Worm (Caenorhabditis elegans) whole organism, L2 larva: ENCODE data around the gene T07E3.2.
A peak's percentile ranks its signal among the peaks of the same experiment; 100 is the strongest.

ENCODE experiments used
- C34F6.9 ChIP-seq: fragments of 150-350 bp; optimal IDR thresholded peaks from 2 replicates; lab custom pipeline; 2014; ENCODE audit warnings: missing biosample characterization, missing genetic modification characterization
- F13H6.1 ChIP-seq: sonication (generic microtip); optimal IDR thresholded peaks from 2 replicates; lab custom pipeline; 2016; ENCODE audit warnings: missing genetic modification characterization, missing compliant biosample characterization
- R02D3.7 ChIP-seq: fragments of 150-350 bp; optimal IDR thresholded peaks from 2 replicates; lab custom pipeline; 2014; ENCODE audit warnings: missing biosample characterization, missing genetic modification characterization
- Y55F3AM.14 ChIP-seq: fragments of 200-800 bp; sonication (Bioruptor generic); optimal IDR thresholded peaks from 2 replicates; lab custom pipeline; 2018; ENCODE audit warnings: mild to moderate bottlenecking, missing genetic modification characterization, missing compliant biosample characterization
- ZK546.5 ChIP-seq: sonication (generic microtip); optimal IDR thresholded peaks from 2 replicates; lab custom pipeline; 2017; ENCODE audit warnings: missing biosample characterization, missing genetic modification characterization
- ama-1 ChIP-seq: fragments of 150-350 bp; optimal IDR thresholded peaks from 2 replicates; lab custom pipeline; 2018; ENCODE audit warnings: inconsistent platforms
- blmp-1 ChIP-seq: sonication (generic microtip); optimal IDR thresholded peaks from 2 replicates; lab custom pipeline; 2017; ENCODE audit warnings: missing genetic modification characterization, mild to moderate bottlenecking, missing compliant biosample characterization, antibody characterized with exemption, moderate library complexity; ENCODE audit not compliant: insufficient read depth
- ceh-16 ChIP-seq: fragments of 150-350 bp; optimal IDR thresholded peaks from 2 replicates; lab custom pipeline; 2014; ENCODE audit warnings: missing biosample characterization, missing genetic modification characterization
- ceh-82 ChIP-seq: fragments of 150-350 bp; optimal IDR thresholded peaks from 2 replicates; lab custom pipeline; 2014; ENCODE audit warnings: missing biosample characterization, missing genetic modification characterization
- crh-2 ChIP-seq: sonication (generic microtip); optimal IDR thresholded peaks from 2 replicates; lab custom pipeline; 2017; ENCODE audit warnings: missing biosample characterization, missing genetic modification characterization
- dmd-4 ChIP-seq: sonication (generic microtip); optimal IDR thresholded peaks from 2 replicates; lab custom pipeline; 2017; ENCODE audit warnings: missing biosample characterization, missing genetic modification characterization
- fos-1 ChIP-seq: fragments of 150-350 bp; optimal IDR thresholded peaks from 2 replicates; lab custom pipeline; 2014; ENCODE audit warnings: missing biosample characterization, missing genetic modification characterization
- gmeb-1 ChIP-seq: fragments of 150-350 bp; optimal IDR thresholded peaks from 2 replicates; lab custom pipeline; 2014; ENCODE audit warnings: missing biosample characterization, missing genetic modification characterization
- lin-11 ChIP-seq: fragments of 150-350 bp; sonication (generic microtip); optimal IDR thresholded peaks from 2 replicates; lab custom pipeline; 2014; ENCODE audit warnings: missing biosample characterization, missing genetic modification characterization, inconsistent platforms, mixed read lengths
- lin-13 ChIP-seq: fragments of 150-350 bp; optimal IDR thresholded peaks from 2 replicates; lab custom pipeline; 2014; ENCODE audit warnings: missing biosample characterization, missing genetic modification reagents, missing genetic modification characterization
- lsy-2 ChIP-seq, 2 experiments: fragments of 150-350 bp in 1 of 2; sonication (generic microtip) in 1 of 2; optimal IDR thresholded peaks; 2 replicates each; lab custom pipeline; 2014 to 2017; ENCODE audit warnings: missing biosample characterization in 2 of 2, missing genetic modification characterization in 2 of 2
- mbf-1 ChIP-seq: sonication (generic microtip); optimal IDR thresholded peaks from 2 replicates; lab custom pipeline; 2017; ENCODE audit warnings: missing biosample characterization, missing genetic modification characterization
- mdl-1 ChIP-seq, 2 experiments: fragments of 150-350 bp in 1 of 2; sonication (generic microtip) in 1 of 2; optimal IDR thresholded peaks; 2 replicates each; lab custom pipeline; 2017; ENCODE audit warnings: missing biosample characterization in 2 of 2, missing genetic modification characterization in 2 of 2
- nhr-10 ChIP-seq: sonication (generic microtip); optimal IDR thresholded peaks from 2 replicates; lab custom pipeline; 2017; ENCODE audit warnings: missing biosample characterization, missing genetic modification characterization
- nhr-11 ChIP-seq: fragments of 150-350 bp; optimal IDR thresholded peaks from 2 replicates; lab custom pipeline; 2014; ENCODE audit warnings: missing biosample characterization, missing genetic modification characterization
- nhr-12 ChIP-seq: fragments of 150-350 bp; optimal IDR thresholded peaks from 2 replicates; lab custom pipeline; 2014; ENCODE audit warnings: missing biosample characterization, missing genetic modification characterization
- nhr-129 ChIP-seq: fragments of 150-350 bp; optimal IDR thresholded peaks from 2 replicates; lab custom pipeline; 2014; ENCODE audit warnings: missing biosample characterization, missing genetic modification characterization
- nhr-21 ChIP-seq: fragments of 150-350 bp; optimal IDR thresholded peaks from 2 replicates; lab custom pipeline; 2014; ENCODE audit warnings: missing biosample characterization, missing genetic modification characterization
- nhr-23 ChIP-seq: fragments of 150-350 bp; optimal IDR thresholded peaks from 2 replicates; lab custom pipeline; 2014; ENCODE audit warnings: missing biosample characterization, missing genetic modification reagents, missing genetic modification characterization
- nhr-25 ChIP-seq: fragments of 150-350 bp; sonication (generic microtip); optimal IDR thresholded peaks from 3 replicates; lab custom pipeline; 2014; ENCODE audit warnings: missing biosample characterization, missing genetic modification characterization
- nhr-6 ChIP-seq: fragments of 150-350 bp; optimal IDR thresholded peaks from 2 replicates; lab custom pipeline; 2014; ENCODE audit warnings: missing biosample characterization, missing genetic modification characterization
- peb-1 ChIP-seq: fragments of 150-350 bp; optimal IDR thresholded peaks from 2 replicates; lab custom pipeline; 2014; ENCODE audit warnings: missing biosample characterization, missing genetic modification characterization
- sem-4 ChIP-seq: fragments of 150-350 bp; optimal IDR thresholded peaks from 2 replicates; lab custom pipeline; 2014; ENCODE audit warnings: missing biosample characterization, missing genetic modification reagents, missing genetic modification characterization
- sma-3 ChIP-seq: sonication (generic microtip); optimal IDR thresholded peaks from 2 replicates; lab custom pipeline; 2016; ENCODE audit warnings: missing genetic modification reagents, missing genetic modification characterization, missing compliant biosample characterization
- sma-9 ChIP-seq, 2 experiments: fragments of 150-350 bp in 1 of 2; sonication (generic microtip) in 1 of 2; optimal IDR thresholded peaks; 2 replicates each; lab custom pipeline; 2014 to 2016; ENCODE audit warnings: missing genetic modification characterization in 2 of 2, mild to moderate bottlenecking in 1 of 2, missing biosample characterization in 1 of 2, missing compliant biosample characterization in 1 of 2, missing genetic modification reagents in 1 of 2, moderate library complexity in 1 of 2
- snpc-4 ChIP-seq: fragments of 150-350 bp; optimal IDR thresholded peaks from 2 replicates; lab custom pipeline; 2014; ENCODE audit warnings: missing biosample characterization, missing genetic modification characterization
- unc-39 ChIP-seq: fragments of 150-350 bp; optimal IDR thresholded peaks from 2 replicates; lab custom pipeline; 2014; ENCODE audit warnings: missing biosample characterization, missing genetic modification characterization
- unc-55 ChIP-seq: fragments of 150-350 bp; sonication (generic microtip); optimal IDR thresholded peaks from 3 replicates; lab custom pipeline; 2014; ENCODE audit warnings: missing biosample characterization, missing genetic modification reagents, missing genetic modification characterization
- unc-62 ChIP-seq: fragments of 150-350 bp; optimal IDR thresholded peaks from 2 replicates; lab custom pipeline; 2014; ENCODE audit warnings: missing biosample characterization, missing genetic modification reagents, missing genetic modification characterization
- zag-1 ChIP-seq: fragments of 150-350 bp; optimal IDR thresholded peaks from 2 replicates; lab custom pipeline; 2014; ENCODE audit warnings: missing biosample characterization, missing genetic modification characterization
- ztf-11 ChIP-seq: sonication (generic microtip); optimal IDR thresholded peaks from 2 replicates; lab custom pipeline; 2017; ENCODE audit warnings: missing biosample characterization, missing genetic modification characterization

The T07E3.2 gene

DNA sequence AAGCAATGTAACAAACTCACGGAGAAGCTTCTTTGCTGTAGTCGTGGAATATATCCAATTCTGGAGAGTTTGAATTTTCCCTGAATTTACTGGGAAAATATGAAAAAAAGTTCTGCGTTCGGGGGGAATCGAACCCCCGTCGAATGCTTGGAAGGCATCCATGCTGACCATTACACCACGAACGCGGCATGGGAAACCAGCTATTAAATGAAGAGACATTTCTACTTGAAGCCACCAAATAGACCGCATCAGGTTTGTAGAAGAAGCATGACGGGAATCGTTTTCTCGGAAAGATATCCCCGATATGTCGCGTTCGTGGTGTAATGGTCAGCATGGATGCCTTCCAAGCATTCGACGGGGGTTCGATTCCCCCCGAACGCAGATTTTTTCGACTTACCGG lies 18.0 kb upstream of the T07E3.2 start:
- peak in 1 of 2 experiments; percentile 46 for TF ChIP-seq lsy-2 (tag; optimal IDR thresholded peaks at IDR 0.05; lab: Kevin White, UChicago)
- no peak for TF ChIP-seq dmd-4 (tag; lab: Kevin White, UChicago)
- no peak for TF ChIP-seq sem-4 (tag; lab: Kevin White, UChicago)
- TF ChIP-seq peb-1, result no peak
- no peak for TF ChIP-seq nhr-11 (tag; lab: Kevin White, UChicago)
- peak; percentile 49 for TF ChIP-seq nhr-21 (tag; lab: Kevin White, UChicago)
- peak; percentile 26 for TF ChIP-seq lin-13
- TF ChIP-seq nhr-129 (tag; lab: Kevin White, UChicago), result no peak
- no peak for TF ChIP-seq ama-1 (lab: Kevin White, UChicago)
- peak; percentile 21 for TF ChIP-seq unc-55 (GFP tag; lab: Kevin White, UChicago)
- peak; percentile 25 for TF ChIP-seq sma-3 (GFP tag; lab: Kevin White, UChicago)
- TF ChIP-seq R02D3.7 (tag; lab: Kevin White, UChicago), result no peak
- no peak for TF ChIP-seq ceh-82 (tag; lab: Kevin White, UChicago)
- no peak for TF ChIP-seq lin-11
- TF ChIP-seq blmp-1 (tag; lab: Kevin White, UChicago), result no peak
- no peak for TF ChIP-seq zag-1 (tag; lab: Kevin White, UChicago)
- TF ChIP-seq unc-39 (tag; lab: Kevin White, UChicago), result no peak
- TF ChIP-seq gmeb-1, result no peak
- TF ChIP-seq crh-2 (tag; lab: Kevin White, UChicago), result peak; percentile 40
- no peak for TF ChIP-seq ceh-16 (tag; lab: Kevin White, UChicago)
- peak; percentile 4 for TF ChIP-seq C34F6.9 (tag; lab: Kevin White, UChicago)
- no peak for TF ChIP-seq mbf-1
- TF ChIP-seq ZK546.5, result no peak
- no peak for TF ChIP-seq nhr-10 (tag; lab: Kevin White, UChicago)
- TF ChIP-seq nhr-25 (tag; lab: Kevin White, UChicago), result no peak
- TF ChIP-seq unc-62 (GFP tag; lab: Kevin White, UChicago), result no peak
- no peak for TF ChIP-seq snpc-4 (tag; lab: Kevin White, UChicago)
- peak; percentile 32 for TF ChIP-seq sma-9 (GFP tag; optimal IDR thresholded peaks at IDR 0.05; lab: Kevin White, UChicago)
- no peak for TF ChIP-seq sma-9 (tag; optimal IDR thresholded peaks at IDR 0.05; lab: Kevin White, UChicago)

DNA sequence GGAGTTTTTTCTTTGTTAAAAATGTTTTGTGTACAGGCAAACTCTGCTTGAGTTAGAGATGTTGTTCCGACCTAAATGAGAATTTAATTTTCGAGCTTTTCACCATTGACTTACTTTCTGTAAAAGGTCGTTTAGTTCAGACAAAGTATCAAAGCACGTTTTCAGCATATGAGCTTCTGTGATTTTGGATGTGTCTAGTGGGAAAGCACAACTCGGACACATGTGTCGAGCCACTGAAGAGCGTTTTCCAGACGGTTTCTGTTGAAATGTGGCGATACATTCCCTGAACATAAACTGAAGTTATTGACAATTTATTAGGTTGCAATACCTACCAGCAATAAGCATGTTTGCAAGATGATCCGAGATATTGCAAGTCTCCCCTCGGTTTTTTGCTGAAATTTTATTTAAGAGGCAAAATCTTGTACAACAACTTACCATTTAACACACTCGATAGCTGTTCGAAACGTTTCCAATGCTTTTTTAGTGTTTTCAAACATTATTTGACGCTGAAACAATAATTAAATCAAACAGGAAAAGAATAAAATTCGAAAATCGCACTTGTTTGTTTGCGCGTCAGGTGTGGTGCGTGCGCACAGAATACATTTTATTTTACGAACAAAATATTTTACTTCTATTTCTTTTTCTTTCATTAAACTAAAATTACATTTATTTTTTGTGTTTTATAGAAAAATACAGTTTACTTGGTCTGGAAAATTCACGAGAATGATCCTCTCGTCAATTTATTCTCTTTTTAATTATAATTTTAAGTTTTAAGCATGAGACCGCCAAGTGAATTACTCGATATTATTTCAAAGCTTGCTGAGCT lies 17.3 kb upstream of the T07E3.2 start, which contains the start of the genes brd-1 and K04C2.2:
Gene brd-1 (minus strand): TSS at position 506 of the 826 bp plus-strand sequence.
Gene K04C2.2 (plus strand): TSS at position 776 of the 826 bp plus-strand sequence.
- TF ChIP-seq ceh-82 (tag; lab: Kevin White, UChicago) (no peak), unc-55 (GFP tag; lab: Kevin White, UChicago) (peak; percentile 30), lsy-2 (tag; optimal IDR thresholded peaks at IDR 0.05; lab: Kevin White, UChicago) (peak in 1 of 2 experiments; percentile 56), gmeb-1 (peak; percentile 55), sem-4 (tag; lab: Kevin White, UChicago) (no peak), nhr-12 (tag; lab: Kevin White, UChicago) (no peak)

DNA sequence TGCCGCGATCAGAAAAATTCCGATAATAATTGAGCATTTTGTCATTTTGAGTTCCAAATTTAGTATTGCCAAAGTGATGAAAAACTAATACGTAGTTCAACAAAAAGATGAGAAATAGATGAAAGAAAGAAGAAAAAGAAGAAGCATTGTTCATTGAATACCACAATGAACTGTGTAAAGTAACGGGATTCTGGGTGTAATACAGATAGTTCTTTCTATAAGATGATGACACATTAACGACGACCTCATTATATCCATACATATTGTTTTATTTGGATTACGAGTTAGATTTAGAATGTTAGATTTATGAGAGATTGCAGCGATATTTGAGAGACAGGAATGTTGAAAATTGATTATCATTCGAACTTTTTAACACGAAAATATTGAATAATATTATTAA lies 14.9 kb upstream of the T07E3.2 start, which contains the start of gene K04C2.5:
Gene K04C2.5 (minus strand): TSS at position 101 of the 400 bp plus-strand sequence.
- TF ChIP-seq lsy-2 (tag; optimal IDR thresholded peaks at IDR 0.05; lab: Kevin White, UChicago) (no peak), blmp-1 (tag; lab: Kevin White, UChicago) (no peak), ceh-16 (tag; lab: Kevin White, UChicago) (no peak), lin-11 (no peak), Y55F3AM.14 (GFP tag; lab: Kevin White, UChicago) (no peak), fos-1 (tag; lab: Kevin White, UChicago) (no peak), ZK546.5 (no peak), sem-4 (tag; lab: Kevin White, UChicago) (no peak), nhr-10 (tag; lab: Kevin White, UChicago) (no peak), ceh-82 (tag; lab: Kevin White, UChicago) (no peak), nhr-23 (tag; lab: Kevin White, UChicago) (no peak), F13H6.1 (tag; lab: Kevin White, UChicago) (no peak), ama-1 (lab: Kevin White, UChicago) (no peak), R02D3.7 (tag; lab: Kevin White, UChicago) (no peak), ztf-11 (tag; lab: Kevin White, UChicago) (no peak), mdl-1 (tag; optimal IDR thresholded peaks at IDR 0.05; lab: Kevin White, UChicago) (no peak), nhr-6 (no peak)
